Worm (Caenorhabditis elegans): Measurements from ENCODE around the gene dohh-1.

ce11 chrII:10603560-10603959, 23.8 kb downstream of the dohh-1 start:
- no peak for TF ChIP-seq klf-2 (GFP tag; conservative IDR thresholded peaks at IDR 0.05)
- TF ChIP-seq cog-1 (tag; optimal IDR thresholded peaks at IDR 0.05): no peak
